Worm (Caenorhabditis elegans) whole organism, L2 larva: ENCODE measurements around the gene W05B10.4.

Source experiments
- ceh-82 ChIP-seq: fragments of 150-350 bp; optimal IDR thresholded peaks from 2 replicates; lab custom pipeline; 2014; ENCODE audit warnings: missing biosample characterization, missing genetic modification characterization
- egl-27 ChIP-seq: sonication (generic microtip); optimal IDR thresholded peaks from 3 replicates; lab custom pipeline; 2017; ENCODE audit warnings: missing biosample characterization, missing genetic modification reagents, missing genetic modification characterization
- nhr-11 ChIP-seq: fragments of 150-350 bp; optimal IDR thresholded peaks from 2 replicates; lab custom pipeline; 2014; ENCODE audit warnings: missing biosample characterization, missing genetic modification characterization
- snpc-4 ChIP-seq: fragments of 150-350 bp; optimal IDR thresholded peaks from 2 replicates; lab custom pipeline; 2014; ENCODE audit warnings: missing biosample characterization, missing genetic modification characterization

- TF ChIP-seq egl-27 (no peak), snpc-4 (tag; lab: Kevin White, UChicago) (no peak), ceh-82 (tag; lab: Kevin White, UChicago) (no peak), nhr-11 (tag; lab: Kevin White, UChicago) (no peak)
These were observed 2.6 kb downstream of the W05B10.4 start, which contains the start of gene srx-116 for ce11 chrV:12670607-12671006.
